Fruit fly (Drosophila melanogaster) whole organism, embryonic: ENCODE results near the gene CG10232.

ENCODE experiments used
- Asciz ChIP-seq: fragments of 200-800 bp; sonication (Bioruptor generic); optimal IDR thresholded peaks from 2 replicates; lab custom pipeline; 2017; ENCODE audit warnings: missing biosample characterization, mild to moderate bottlenecking, missing genetic modification characterization, missing genetic modification reagents
- C15 ChIP-seq: fragments of 200-800 bp; sonication (Bioruptor generic); IDR thresholded peaks from 3 replicates; pipeline ENCODE4 v1.3.6; 2022; ENCODE audit warnings: missing biosample characterization, missing genetic modification characterization
- CG10565 ChIP-seq: fragments of 200-800 bp; sonication (Bioruptor generic); optimal IDR thresholded peaks from 3 replicates; lab custom pipeline; 2016; ENCODE audit warnings: missing biosample characterization, mild to moderate bottlenecking, missing genetic modification characterization
- CG10959 ChIP-seq: fragments of 200-800 bp; sonication (Bioruptor generic); IDR thresholded peaks from 2 replicates; pipeline ENCODE4 v1.3.6; 2022; ENCODE audit warnings: missing biosample characterization, missing genetic modification characterization
- CG12104 ChIP-seq: fragments of 200-800 bp; sonication (Bioruptor generic); optimal IDR thresholded peaks from 3 replicates; lab custom pipeline; 2016; ENCODE audit warnings: missing biosample characterization, missing genetic modification characterization
- CG13894 ChIP-seq: fragments of 200-800 bp; sonication (Bioruptor generic); optimal IDR thresholded peaks from 3 replicates; lab custom pipeline; 2018; ENCODE audit warnings: missing biosample characterization, mild to moderate bottlenecking, missing genetic modification characterization, moderate library complexity
- CG15479 ChIP-seq: fragments of 200-800 bp; sonication (Bioruptor generic); optimal IDR thresholded peaks from 3 replicates; lab custom pipeline; 2019; ENCODE audit warnings: missing biosample characterization, mild to moderate bottlenecking, missing genetic modification characterization, moderate library complexity
- CG15514 ChIP-seq: fragments of 200-800 bp; sonication (Bioruptor generic); optimal IDR thresholded peaks from 3 replicates; lab custom pipeline; 2017; ENCODE audit warnings: missing biosample characterization, missing genetic modification characterization, mild to moderate bottlenecking, moderate library complexity, missing genetic modification reagents
- CG1602 ChIP-seq: fragments of 200-800 bp; sonication (Bioruptor generic); optimal IDR thresholded peaks from 3 replicates; lab custom pipeline; 2016; ENCODE audit warnings: missing biosample characterization, missing genetic modification characterization
- CG17328 ChIP-seq: fragments of 200-800 bp; sonication (Bioruptor generic); IDR thresholded peaks from 2 replicates; pipeline ENCODE4 v1.3.6; 2022; ENCODE audit warnings: missing biosample characterization, missing genetic modification characterization
- CG17385 ChIP-seq: fragments of 200-800 bp; sonication (Bioruptor generic); optimal IDR thresholded peaks from 3 replicates; lab custom pipeline; 2018; ENCODE audit warnings: missing biosample characterization, mild to moderate bottlenecking, missing genetic modification characterization
- CG18476 ChIP-seq: fragments of 200-800 bp; sonication (Bioruptor generic); optimal IDR thresholded peaks from 2 replicates; lab custom pipeline; 2016; ENCODE audit warnings: missing biosample characterization, mild to moderate bottlenecking, missing genetic modification characterization
- CG18619 ChIP-seq: fragments of 200-800 bp; sonication (Bioruptor generic); optimal IDR thresholded peaks from 3 replicates; lab custom pipeline; 2017; ENCODE audit warnings: missing biosample characterization, mild to moderate bottlenecking, missing genetic modification characterization
- CG6813 ChIP-seq: fragments of 200-800 bp; sonication (Bioruptor generic); optimal IDR thresholded peaks from 2 replicates; lab custom pipeline; 2017; ENCODE audit warnings: missing biosample characterization, missing genetic modification characterization, mild to moderate bottlenecking, moderate library complexity, missing genetic modification reagents
- CG7372 ChIP-seq: fragments of 200-800 bp; sonication (Bioruptor generic); IDR thresholded peaks from 2 replicates; pipeline ENCODE4 v1.3.6; 2022; ENCODE audit warnings: missing biosample characterization, missing genetic modification characterization
- CG8281 ChIP-seq: fragments of 200-800 bp; sonication (Bioruptor generic); optimal IDR thresholded peaks from 2 replicates; lab custom pipeline; 2018; ENCODE audit warnings: missing biosample characterization, mild to moderate bottlenecking, missing genetic modification characterization, moderate library complexity
- CG8478 ChIP-seq: fragments of >200 bp; optimal IDR thresholded peaks from 2 replicates; lab custom pipeline; 2018
- CTCF ChIP-seq: fragments of 200-800 bp; sonication (Bioruptor generic); optimal IDR thresholded peaks from 2 replicates; lab custom pipeline; 2017; ENCODE audit warnings: missing biosample characterization, mild to moderate bottlenecking, missing genetic modification characterization, moderate library complexity
- Camta ChIP-seq: fragments of 200-800 bp; sonication (Bioruptor generic); optimal IDR thresholded peaks from 2 replicates; lab custom pipeline; 2016; ENCODE audit warnings: missing biosample characterization, missing genetic modification characterization
- D19A ChIP-seq: fragments of 200-800 bp; optimal IDR thresholded peaks from 3 replicates; lab custom pipeline; 2019; ENCODE audit warnings: missing biosample characterization, mild to moderate bottlenecking, missing genetic modification characterization, moderate library complexity
- D19B ChIP-seq: fragments of 200-800 bp; sonication (Bioruptor generic); optimal IDR thresholded peaks from 2 replicates; lab custom pipeline; 2017; ENCODE audit warnings: missing biosample characterization, mild to moderate bottlenecking, missing genetic modification characterization
- Deaf1 ChIP-seq: fragments of 200-800 bp; optimal IDR thresholded peaks from 3 replicates; lab custom pipeline; 2019; ENCODE audit warnings: missing biosample characterization, mild to moderate bottlenecking, missing genetic modification characterization, moderate library complexity
- H15 ChIP-seq: fragments of 200-800 bp; sonication (Bioruptor generic); IDR thresholded peaks from 3 replicates; pipeline ENCODE4 v1.3.6; 2022; ENCODE audit warnings: missing biosample characterization, missing genetic modification characterization
- HLH4C ChIP-seq: fragments of 200-800 bp; sonication (Bioruptor generic); IDR thresholded peaks from 3 replicates; pipeline ENCODE4 v1.3.6; 2022; ENCODE audit warnings: missing biosample characterization, missing genetic modification characterization; ENCODE audit not compliant: partially characterized antibody
- Hr51 ChIP-seq, 2 experiments: fragments of 200-800 bp; sonication (Bioruptor generic); optimal IDR thresholded peaks; 2 replicates in 1 of 2; 3 replicates in 1 of 2; lab custom pipeline; 2016 to 2018; ENCODE audit warnings: missing biosample characterization in 2 of 2, missing genetic modification characterization in 2 of 2, mild to moderate bottlenecking in 1 of 2, moderate library complexity in 1 of 2
- Pdp1 ChIP-seq, 2 experiments: fragments of 200-800 bp; sonication (Bioruptor generic); optimal IDR thresholded peaks; 3 replicates each; lab custom pipeline; 2016; ENCODE audit warnings: missing biosample characterization in 2 of 2, missing genetic modification characterization in 2 of 2, mild to moderate bottlenecking in 1 of 2, moderate library complexity in 1 of 2
- Rx ChIP-seq: fragments of 200-800 bp; sonication (Bioruptor generic); IDR thresholded peaks from 2 replicates; pipeline ENCODE4 v1.3.6; 2022; ENCODE audit warnings: missing biosample characterization, missing genetic modification characterization
- abd-A ChIP-seq: fragments of 200-800 bp; sonication (Bioruptor generic); optimal IDR thresholded peaks from 3 replicates; lab custom pipeline; 2019; ENCODE audit warnings: missing biosample characterization, mild to moderate bottlenecking, missing genetic modification characterization, moderate library complexity
- al ChIP-seq: fragments of 200-800 bp; sonication (Bioruptor generic); IDR thresholded peaks from 2 replicates; pipeline ENCODE4 v1.3.6; 2022; ENCODE audit warnings: missing biosample characterization, missing genetic modification characterization
- ara ChIP-seq: fragments of 200-800 bp; sonication (Bioruptor generic); IDR thresholded peaks from 2 replicates; pipeline ENCODE4 v1.3.6; 2022; ENCODE audit warnings: missing biosample characterization, missing genetic modification characterization
- chif ChIP-seq, 2 experiments: fragments of 200-800 bp; sonication (Bioruptor generic); optimal IDR thresholded peaks; 3 replicates each; lab custom pipeline; 2016; ENCODE audit warnings: missing biosample characterization in 2 of 2, missing genetic modification characterization in 2 of 2
- crp ChIP-seq, 2 experiments: fragments of 200-800 bp; sonication (Bioruptor generic); optimal IDR thresholded peaks; 2 replicates in 1 of 2; 3 replicates in 1 of 2; lab custom pipeline; 2017; ENCODE audit warnings: missing biosample characterization in 2 of 2, missing genetic modification characterization in 2 of 2, mild to moderate bottlenecking in 1 of 2, moderate library complexity in 1 of 2
- da ChIP-seq: fragments of 200-800 bp; sonication (Bioruptor generic); optimal IDR thresholded peaks from 2 replicates; lab custom pipeline; 2016; ENCODE audit warnings: missing biosample characterization, missing genetic modification characterization
- gce ChIP-seq: fragments of 200-800 bp; sonication (Bioruptor generic); IDR thresholded peaks from 3 replicates; pipeline ENCODE4 v1.3.6; 2022; ENCODE audit warnings: missing biosample characterization, missing genetic modification characterization
- hkb ChIP-seq, 2 experiments: fragments of 200-800 bp in 1 of 2; fragments of >200 bp in 1 of 2; sonication (Bioruptor generic) in 1 of 2; IDR thresholded peaks in 1 of 2; optimal IDR thresholded peaks in 1 of 2; 2 replicates each; pipeline versions ENCODE4 v1.3.6 to Lab custom; 2017 to 2022; ENCODE audit warnings: missing biosample characterization in 1 of 2, missing genetic modification characterization in 1 of 2
- kni ChIP-seq: fragments of 200-800 bp; sonication (Bioruptor generic); optimal IDR thresholded peaks from 3 replicates; lab custom pipeline; 2017; ENCODE audit warnings: mild to moderate bottlenecking, missing biosample characterization, missing genetic modification reagents, missing genetic modification characterization
- lov ChIP-seq, 2 experiments: fragments of 200-800 bp in 1 of 2; fragments of >200 bp in 1 of 2; sonication (Bioruptor generic) in 1 of 2; IDR thresholded peaks in 1 of 2; optimal IDR thresholded peaks in 1 of 2; 2 replicates in 1 of 2; 3 replicates in 1 of 2; pipeline versions ENCODE4 v1.3.6 to Lab custom; 2017 to 2022; ENCODE audit warnings: missing biosample characterization in 1 of 2, missing genetic modification characterization in 1 of 2
- luna ChIP-seq: fragments of 200-800 bp; sonication (Bioruptor generic); optimal IDR thresholded peaks from 2 replicates; lab custom pipeline; 2016; ENCODE audit warnings: missing biosample characterization, missing genetic modification characterization
- mirr ChIP-seq: fragments of 200-800 bp; sonication (Bioruptor generic); optimal IDR thresholded peaks from 3 replicates; lab custom pipeline; 2018; ENCODE audit warnings: missing biosample characterization, mild to moderate bottlenecking, missing genetic modification characterization
- nau ChIP-seq: fragments of 200-800 bp; sonication (Bioruptor generic); optimal IDR thresholded peaks from 3 replicates; lab custom pipeline; 2017; ENCODE audit warnings: missing biosample characterization, mild to moderate bottlenecking, missing genetic modification characterization, missing genetic modification reagents
- p53 ChIP-seq: fragments of 200-800 bp; sonication (Bioruptor generic); optimal IDR thresholded peaks from 2 replicates; lab custom pipeline; 2016; ENCODE audit warnings: missing biosample characterization, missing genetic modification characterization
- pb ChIP-seq: fragments of 200-800 bp; sonication (Bioruptor generic); optimal IDR thresholded peaks from 3 replicates; lab custom pipeline; 2016; ENCODE audit warnings: missing biosample characterization, missing genetic modification characterization
- pzg ChIP-seq: fragments of 200-800 bp; sonication (Bioruptor generic); optimal IDR thresholded peaks from 3 replicates; lab custom pipeline; 2018; ENCODE audit warnings: missing biosample characterization, mild to moderate bottlenecking, missing genetic modification characterization, moderate library complexity
- salm ChIP-seq: fragments of 200-800 bp; sonication (Bioruptor generic); optimal IDR thresholded peaks from 2 replicates; lab custom pipeline; 2018; ENCODE audit warnings: missing biosample characterization, mild to moderate bottlenecking, missing genetic modification characterization
- slbo ChIP-seq: fragments of 200-800 bp; sonication (Bioruptor generic); IDR thresholded peaks from 2 replicates; pipeline ENCODE4 v1.3.6; 2022; ENCODE audit warnings: missing biosample characterization, missing genetic modification characterization
- stwl ChIP-seq: fragments of 200-800 bp; sonication (Bioruptor generic); optimal IDR thresholded peaks from 3 replicates; lab custom pipeline; 2018; ENCODE audit warnings: missing biosample characterization, mild to moderate bottlenecking, missing genetic modification characterization, moderate library complexity
- tap ChIP-seq: fragments of 200-800 bp; optimal IDR thresholded peaks from 3 replicates; lab custom pipeline; 2019; ENCODE audit warnings: missing biosample characterization, mild to moderate bottlenecking, missing genetic modification characterization, moderate library complexity
- zen ChIP-seq: fragments of 200-800 bp; sonication (Bioruptor generic); optimal IDR thresholded peaks from 3 replicates; lab custom pipeline; 2018; ENCODE audit warnings: missing biosample characterization, mild to moderate bottlenecking, missing genetic modification characterization, moderate library complexity

The CG10232 gene

dm6 chr3R:23723381-23724034, 2.1 kb upstream of the CG10232 start (continued):
- peak; percentile 37 for TF ChIP-seq CG18476 (GFP tag; lab: Kevin White, UChicago)
- TF ChIP-seq ara (GFP tag; lab: Robert Waterston, UW), result peak; percentile 77
- peak; percentile 91 for TF ChIP-seq gce (GFP tag; lab: Robert Waterston, UW)
- TF ChIP-seq HLH4C (GFP tag; lab: Robert Waterston, UW), result no peak
- no peak for TF ChIP-seq stwl (tag; lab: Kevin White, UChicago)
- TF ChIP-seq CG7372 (GFP tag; lab: Robert Waterston, UW), result no peak
- peak; percentile 78 for TF ChIP-seq CG6813
- no peak for TF ChIP-seq CG18619 (GFP tag; lab: Kevin White, UChicago)
- peak; percentile 11 for TF ChIP-seq CG15514 (GFP tag; lab: Kevin White, UChicago)
- peak; percentile 38; the same call in 1 of the 2 replicates for TF ChIP-seq CG17328 (GFP tag; lab: Robert Waterston, UW)
- no peak for TF ChIP-seq salm (tag; lab: Kevin White, UChicago)
- TF ChIP-seq abd-A (tag; lab: Kevin White, UChicago), result no peak
- peak; percentile 25 for TF ChIP-seq CG17385 (GFP tag; lab: Kevin White, UChicago)
- peak; percentile 73 for TF ChIP-seq pb (GFP tag; lab: Kevin White, UChicago)
- no peak for TF ChIP-seq luna (GFP tag; lab: Kevin White, UChicago)
- peak; percentile 52; the same call in 1 of the 3 replicates for TF ChIP-seq H15 (GFP tag; lab: Robert Waterston, UW)
- no peak; the same call in 1 of the 2 replicates for TF ChIP-seq Rx
- no peak for TF ChIP-seq CG8478 (lab: Kevin White, UChicago)
- peak; percentile 29 to 89 for TF ChIP-seq Pdp1 (GFP tag; optimal IDR thresholded peaks at IDR 0.05; lab: Kevin White, UChicago)
- peak; percentile 16; the same call in 1 of the 2 replicates for TF ChIP-seq CG10959
- TF ChIP-seq CTCF (GFP tag; lab: Kevin White, UChicago), result no peak
- TF ChIP-seq kni (GFP tag; lab: Kevin White, UChicago), result peak; percentile 70
- no peak for TF ChIP-seq lov (optimal IDR thresholded peaks at IDR 0.05; lab: Kevin White, UChicago)
- no peak; the same call in 2 of the 3 replicates for TF ChIP-seq lov (GFP tag; IDR thresholded peaks at IDR 0.05; lab: Robert Waterston, UW)
- peak; percentile 70 for TF ChIP-seq nau (GFP tag; lab: Kevin White, UChicago)
- no peak for TF ChIP-seq D19B (GFP tag; lab: Kevin White, UChicago)
- no peak for TF ChIP-seq CG1602 (GFP tag; lab: Kevin White, UChicago)
- peak; percentile 49 for TF ChIP-seq Camta
- no peak for TF ChIP-seq D19A (tag; lab: Kevin White, UChicago)
- no peak for TF ChIP-seq hkb (optimal IDR thresholded peaks at IDR 0.05; lab: Kevin White, UChicago)
- peak; percentile 89 for TF ChIP-seq hkb (GFP tag; IDR thresholded peaks at IDR 0.05; lab: Robert Waterston, UW)
- TF ChIP-seq Deaf1 (tag; lab: Kevin White, UChicago), result no peak
- TF ChIP-seq slbo, result no peak
- TF ChIP-seq CG13894, result no peak
- no peak for TF ChIP-seq al (GFP tag; lab: Robert Waterston, UW)
- peak; percentile 61 for TF ChIP-seq p53 (GFP tag; lab: Kevin White, UChicago)
- TF ChIP-seq CG8281 (tag; lab: Kevin White, UChicago), result peak; percentile 52

dm6 chr3R:23722680-23723372, 1.4 kb upstream of the CG10232 start, which contains the start of gene CG10365:
CG10365 (plus strand) TSS chr3R:23723331.
- no peak for TF ChIP-seq CG15479 (GFP tag; lab: Kevin White, UChicago)
- TF ChIP-seq CG12104 (GFP tag; lab: Kevin White, UChicago), result peak; percentile 74
- peak; percentile 62; the same call in 2 of the 3 replicates for TF ChIP-seq C15 (GFP tag; lab: Robert Waterston, UW)
- TF ChIP-seq pzg (GFP tag; lab: Kevin White, UChicago), result no peak
- TF ChIP-seq tap (tag; lab: Kevin White, UChicago), result peak; percentile 71
- TF ChIP-seq abd-A (tag; lab: Kevin White, UChicago), result peak; percentile 68
- TF ChIP-seq Asciz (GFP tag; lab: Kevin White, UChicago), result peak; percentile 87
- no peak for TF ChIP-seq mirr (GFP tag; lab: Kevin White, UChicago)
- peak; percentile 61 for TF ChIP-seq zen (tag; lab: Kevin White, UChicago)
- no peak for TF ChIP-seq CG10565 (GFP tag; lab: Kevin White, UChicago)
- TF ChIP-seq crp (GFP tag; optimal IDR thresholded peaks at IDR 0.05; lab: Kevin White, UChicago), result peak in 1 of 2 experiments; percentile 46
- TF ChIP-seq chif (GFP tag; optimal IDR thresholded peaks at IDR 0.05; lab: Kevin White, UChicago), result peak in 1 of 2 experiments; percentile 14
- peak in 1 of 2 experiments; percentile 97 for TF ChIP-seq Hr51 (GFP tag; optimal IDR thresholded peaks at IDR 0.05; lab: Kevin White, UChicago)
- no peak for TF ChIP-seq da (GFP tag; lab: Kevin White, UChicago)
